Fruit fly (Drosophila melanogaster) whole organism, embryonic: ENCODE data around the gene yellow-f.
A peak's percentile ranks its signal among the peaks of the same experiment; 100 is the strongest.

Source experiments
- Abd-B ChIP-seq: fragments of 200-800 bp; sonication (Bioruptor generic); optimal IDR thresholded peaks from 2 replicates; lab custom pipeline; 2018; ENCODE audit warnings: missing biosample characterization, mild to moderate bottlenecking, missing genetic modification characterization, moderate library complexity
- CG10209 ChIP-seq: fragments of 200-800 bp; sonication (Bioruptor generic); optimal IDR thresholded peaks from 3 replicates; lab custom pipeline; 2017; ENCODE audit warnings: missing biosample characterization, mild to moderate bottlenecking, missing genetic modification characterization, missing genetic modification reagents
- CG10462 ChIP-seq: fragments of 200-800 bp; sonication (Bioruptor generic); optimal IDR thresholded peaks from 2 replicates; lab custom pipeline; 2016; ENCODE audit warnings: missing biosample characterization, missing genetic modification characterization
- CG10543 ChIP-seq: fragments of 200-800 bp; sonication (Bioruptor generic); optimal IDR thresholded peaks from 3 replicates; lab custom pipeline; 2017; ENCODE audit warnings: missing biosample characterization, mild to moderate bottlenecking, missing genetic modification characterization, moderate library complexity
- CG10565 ChIP-seq: fragments of 200-800 bp; sonication (Bioruptor generic); optimal IDR thresholded peaks from 3 replicates; lab custom pipeline; 2016; ENCODE audit warnings: missing biosample characterization, mild to moderate bottlenecking, missing genetic modification characterization
- CG10654 ChIP-seq: fragments of 200-800 bp; sonication (Bioruptor generic); optimal IDR thresholded peaks from 2 replicates; lab custom pipeline; 2016; ENCODE audit warnings: missing biosample characterization, missing genetic modification characterization
- CG11456 ChIP-seq: fragments of 200-800 bp; sonication (Bioruptor generic); IDR thresholded peaks from 3 replicates; pipeline ENCODE4 v1.3.6; 2022; ENCODE audit warnings: missing biosample characterization, missing genetic modification characterization
- CG11696 ChIP-seq: fragments of 200-800 bp; sonication (Bioruptor generic); IDR thresholded peaks from 2 replicates; pipeline ENCODE4 v1.3.6; 2022; ENCODE audit warnings: missing biosample characterization, missing genetic modification characterization
- CG12299 ChIP-seq: fragments of 200-800 bp; sonication (Bioruptor generic); optimal IDR thresholded peaks from 2 replicates; lab custom pipeline; 2018; ENCODE audit warnings: missing biosample characterization, mild to moderate bottlenecking, missing genetic modification characterization
- CG12769 ChIP-seq: fragments of 200-800 bp; sonication (Bioruptor generic); optimal IDR thresholded peaks from 2 replicates; lab custom pipeline; 2019; ENCODE audit warnings: missing biosample characterization, mild to moderate bottlenecking, missing genetic modification characterization, moderate library complexity
- CG15696 ChIP-seq: fragments of 200-800 bp; sonication (Bioruptor generic); optimal IDR thresholded peaks from 2 replicates; lab custom pipeline; 2019; ENCODE audit warnings: missing biosample characterization, mild to moderate bottlenecking, missing genetic modification characterization, moderate library complexity
- CG1602 ChIP-seq: fragments of 200-800 bp; sonication (Bioruptor generic); optimal IDR thresholded peaks from 3 replicates; lab custom pipeline; 2016; ENCODE audit warnings: missing biosample characterization, missing genetic modification characterization
- CG1647 ChIP-seq: fragments of 200-800 bp; sonication (Bioruptor generic); optimal IDR thresholded peaks from 3 replicates; lab custom pipeline; 2016; ENCODE audit warnings: missing biosample characterization, missing genetic modification characterization
- CG16815 ChIP-seq: fragments of 200-800 bp; sonication (Bioruptor generic); optimal IDR thresholded peaks from 3 replicates; lab custom pipeline; 2017; ENCODE audit warnings: missing biosample characterization, mild to moderate bottlenecking, missing genetic modification characterization
- CG2116 ChIP-seq: fragments of 200-800 bp; sonication (Bioruptor generic); optimal IDR thresholded peaks from 3 replicates; lab custom pipeline; 2018; ENCODE audit warnings: missing biosample characterization, mild to moderate bottlenecking, missing genetic modification characterization
- CG31224 ChIP-seq: fragments of 200-800 bp; sonication (Bioruptor generic); IDR thresholded peaks from 2 replicates; pipeline ENCODE4 v1.3.6; 2022; ENCODE audit warnings: missing biosample characterization, missing genetic modification characterization
- CG31441 ChIP-seq: fragments of 200-800 bp; sonication (Bioruptor generic); IDR thresholded peaks from 2 replicates; pipeline ENCODE4 v1.3.6; 2022; ENCODE audit warnings: missing biosample characterization, missing genetic modification characterization
- CG32772 ChIP-seq: fragments of 200-800 bp; sonication (Bioruptor generic); IDR thresholded peaks from 2 replicates; pipeline ENCODE4 v1.3.6; 2022; ENCODE audit warnings: missing biosample characterization, missing genetic modification characterization
- CG3847 ChIP-seq: fragments of 200-800 bp; sonication (Bioruptor generic); IDR thresholded peaks from 2 replicates; pipeline ENCODE4 v1.3.6; 2022; ENCODE audit warnings: missing biosample characterization, missing genetic modification characterization
- CG4328 ChIP-seq: fragments of 200-800 bp; sonication (Bioruptor generic); optimal IDR thresholded peaks from 3 replicates; lab custom pipeline; 2017; ENCODE audit warnings: missing biosample characterization, missing genetic modification reagents, missing genetic modification characterization
- CG4360 ChIP-seq: fragments of 200-800 bp; sonication (Bioruptor generic); IDR thresholded peaks from 2 replicates; pipeline ENCODE4 v1.3.6; 2022; ENCODE audit warnings: missing biosample characterization, missing genetic modification characterization
- CG8359 ChIP-seq: fragments of 200-800 bp; sonication (Bioruptor generic); optimal IDR thresholded peaks from 2 replicates; lab custom pipeline; 2017; ENCODE audit warnings: missing biosample characterization, mild to moderate bottlenecking, missing genetic modification characterization, borderline replicate concordance
- CG8388 ChIP-seq: fragments of 200-800 bp; sonication (Bioruptor generic); optimal IDR thresholded peaks from 2 replicates; lab custom pipeline; 2019; ENCODE audit warnings: missing biosample characterization, mild to moderate bottlenecking, missing genetic modification characterization, moderate library complexity
- CoRest ChIP-seq: fragments of 200-800 bp; sonication (Bioruptor generic); optimal IDR thresholded peaks from 3 replicates; lab custom pipeline; 2018; ENCODE audit warnings: missing biosample characterization, mild to moderate bottlenecking, missing genetic modification characterization, moderate library complexity
- D19B ChIP-seq: fragments of 200-800 bp; sonication (Bioruptor generic); optimal IDR thresholded peaks from 2 replicates; lab custom pipeline; 2017; ENCODE audit warnings: missing biosample characterization, mild to moderate bottlenecking, missing genetic modification characterization
- HLH54F ChIP-seq: fragments of 200-800 bp; sonication (Bioruptor generic); optimal IDR thresholded peaks from 3 replicates; lab custom pipeline; 2016; ENCODE audit warnings: missing biosample characterization, missing genetic modification characterization
- HmgD ChIP-seq: fragments of 200-800 bp; sonication (Bioruptor generic); optimal IDR thresholded peaks from 3 replicates; lab custom pipeline; 2016; ENCODE audit warnings: missing biosample characterization, missing genetic modification characterization
- MTF-1 ChIP-seq: fragments of 200-800 bp; sonication (Bioruptor generic); optimal IDR thresholded peaks from 2 replicates; lab custom pipeline; 2018; ENCODE audit warnings: missing biosample characterization, mild to moderate bottlenecking, missing genetic modification characterization, borderline replicate concordance
- Ssrp ChIP-seq: fragments of 200-800 bp; sonication (Bioruptor generic); optimal IDR thresholded peaks from 2 replicates; lab custom pipeline; 2018; ENCODE audit warnings: missing biosample characterization, mild to moderate bottlenecking, missing genetic modification characterization, moderate library complexity
- Stat92E ChIP-seq, 3 experiments: fragments of >200 bp in 2 of 3; fragments of 200-800 bp in 1 of 3; sonication (Bioruptor generic) in 1 of 3; optimal IDR thresholded peaks; 2 replicates each; lab custom pipeline; 2017 to 2019; ENCODE audit warnings: missing biosample characterization in 3 of 3, missing genetic modification characterization in 3 of 3, mild to moderate bottlenecking in 1 of 3, moderate library complexity in 1 of 3
- Usf ChIP-seq: fragments of 200-800 bp; sonication (Bioruptor generic); optimal IDR thresholded peaks from 2 replicates; lab custom pipeline; 2017; ENCODE audit warnings: missing genotype, missing biosample characterization, missing genetic modification characterization
- btn ChIP-seq: fragments of 200-800 bp; sonication (Bioruptor generic); optimal IDR thresholded peaks from 2 replicates; lab custom pipeline; 2016; ENCODE audit warnings: missing biosample characterization, missing genetic modification characterization
- cas ChIP-seq: fragments of 200-800 bp; sonication (Bioruptor generic); IDR thresholded peaks from 2 replicates; pipeline ENCODE4 v1.3.6; 2022; ENCODE audit warnings: missing biosample characterization, missing genetic modification characterization
- ci ChIP-seq: fragments of 200-800 bp; sonication (Bioruptor generic); IDR thresholded peaks from 3 replicates; pipeline ENCODE4 v1.3.6; 2022; ENCODE audit warnings: missing biosample characterization, missing genetic modification characterization
- corto ChIP-seq: fragments of 200-800 bp; sonication (Bioruptor generic); optimal IDR thresholded peaks from 2 replicates; lab custom pipeline; 2016; ENCODE audit warnings: missing biosample characterization, mild to moderate bottlenecking, missing genetic modification characterization, moderate library complexity
- danr ChIP-seq: fragments of 200-800 bp; sonication (Bioruptor generic); IDR thresholded peaks from 2 replicates; pipeline ENCODE4 v1.3.6; 2022; ENCODE audit warnings: missing biosample characterization, missing genetic modification characterization
- disco-r ChIP-seq: fragments of 200-800 bp; sonication (Bioruptor generic); optimal IDR thresholded peaks from 2 replicates; lab custom pipeline; 2016; ENCODE audit warnings: missing biosample characterization, missing genetic modification characterization
- dmrt99B ChIP-seq: fragments of 200-800 bp; sonication (Bioruptor generic); optimal IDR thresholded peaks from 2 replicates; lab custom pipeline; 2018; ENCODE audit warnings: missing biosample characterization, mild to moderate bottlenecking, missing genetic modification characterization, moderate library complexity
- emc ChIP-seq: fragments of 200-800 bp; sonication (Bioruptor generic); optimal IDR thresholded peaks from 2 replicates; lab custom pipeline; 2016; ENCODE audit warnings: missing biosample characterization, missing genetic modification characterization
- ems ChIP-seq: fragments of 200-800 bp; sonication (Bioruptor generic); optimal IDR thresholded peaks from 3 replicates; lab custom pipeline; 2016; ENCODE audit warnings: missing biosample characterization, missing genetic modification characterization
- ewg ChIP-seq: fragments of 200-800 bp; sonication (Bioruptor generic); optimal IDR thresholded peaks from 3 replicates; lab custom pipeline; 2017; ENCODE audit warnings: mild to moderate bottlenecking, missing biosample characterization, missing genetic modification reagents, missing genetic modification characterization
- fru ChIP-seq: fragments of >200 bp; optimal IDR thresholded peaks from 2 replicates; lab custom pipeline; 2017
- ftz-f1 ChIP-seq: fragments of 200-800 bp; sonication (Bioruptor generic); optimal IDR thresholded peaks from 2 replicates; lab custom pipeline; 2016; ENCODE audit warnings: missing biosample characterization, missing genetic modification characterization
- hb ChIP-seq: fragments of 200-800 bp; sonication (Bioruptor generic); IDR thresholded peaks from 3 replicates; pipeline ENCODE4 v1.3.6; 2022; ENCODE audit warnings: missing biosample characterization, missing genetic modification characterization; ENCODE audit not compliant: partially characterized antibody
- pros ChIP-seq: fragments of 200-800 bp; sonication (Bioruptor generic); optimal IDR thresholded peaks from 3 replicates; lab custom pipeline; 2019; ENCODE audit warnings: missing biosample characterization, mild to moderate bottlenecking, missing genetic modification characterization, moderate library complexity
- repo ChIP-seq: fragments of 200-800 bp; sonication (Bioruptor generic); optimal IDR thresholded peaks from 2 replicates; lab custom pipeline; 2016; ENCODE audit warnings: missing biosample characterization, missing genetic modification characterization
- run ChIP-seq: fragments of 200-800 bp; sonication (Bioruptor generic); optimal IDR thresholded peaks from 3 replicates; lab custom pipeline; 2018; ENCODE audit warnings: missing biosample characterization, mild to moderate bottlenecking, missing genetic modification characterization
- sima ChIP-seq: fragments of 200-800 bp; sonication (Bioruptor generic); optimal IDR thresholded peaks from 2 replicates; lab custom pipeline; 2016; ENCODE audit warnings: missing biosample characterization, missing genetic modification characterization
- unc-4 ChIP-seq: fragments of 200-800 bp; sonication (Bioruptor generic); IDR thresholded peaks from 2 replicates; pipeline ENCODE4 v1.3.6; 2022; ENCODE audit warnings: missing biosample characterization, missing genetic modification characterization; ENCODE audit not compliant: partially characterized antibody

The yellow-f gene

DNA sequence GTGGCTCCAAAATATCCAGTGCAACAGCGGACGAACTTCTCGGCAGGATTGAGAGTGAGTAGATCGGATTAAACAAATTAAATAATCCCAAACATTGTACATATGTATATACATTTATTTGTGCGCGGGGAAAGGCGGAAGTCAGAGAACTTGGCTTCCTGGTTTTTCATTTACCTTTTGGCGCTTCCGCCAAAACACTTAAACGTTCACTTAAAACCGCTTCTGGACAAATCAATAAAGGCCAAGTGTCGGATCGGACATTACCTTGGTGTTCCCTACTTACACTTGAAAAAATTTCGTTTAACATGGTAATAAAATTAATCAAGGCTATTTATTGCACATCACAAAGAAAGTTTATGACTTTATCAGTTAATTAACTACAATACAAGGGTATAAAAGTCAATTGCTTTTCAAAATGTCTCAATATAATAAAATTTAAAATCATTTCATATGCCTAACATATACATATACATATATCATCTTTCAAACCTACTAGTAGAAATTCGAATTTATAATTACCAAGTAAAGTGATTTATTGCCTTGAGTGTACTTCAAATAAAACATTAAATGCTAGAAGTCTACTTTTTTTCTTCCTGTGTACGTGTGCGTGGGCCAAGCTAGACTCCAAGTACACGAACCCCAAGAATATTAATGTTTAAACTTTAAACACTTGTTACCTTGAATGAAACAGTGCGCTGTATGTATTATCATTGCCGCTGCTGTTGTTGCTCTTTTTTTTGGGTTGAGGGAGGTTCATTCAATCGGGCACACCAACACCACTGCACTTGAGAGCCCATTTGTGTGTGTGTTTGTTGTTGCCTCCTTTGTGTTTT, 11.5 kb downstream of the yellow-f start (continued):
- peak; percentile 43 for TF ChIP-seq ewg (GFP tag; lab: Kevin White, UChicago)
- peak; percentile 91 for TF ChIP-seq CG11696 (GFP tag; lab: Robert Waterston, UW)
- no peak for TF ChIP-seq btn (GFP tag; lab: Kevin White, UChicago)
- TF ChIP-seq CG10565 (GFP tag; lab: Kevin White, UChicago): no peak
- TF ChIP-seq CG12299 (tag; lab: Kevin White, UChicago): peak; percentile 46
- peak; percentile 19 for TF ChIP-seq CG10462 (GFP tag; lab: Kevin White, UChicago)
- no peak for TF ChIP-seq fru
- TF ChIP-seq Abd-B: peak; percentile 52
- TF ChIP-seq CG4360 (GFP tag; lab: Robert Waterston, UW): peak; percentile 67
- TF ChIP-seq corto: no peak
- TF ChIP-seq CG10654: peak; percentile 58
- peak; percentile 19 for TF ChIP-seq D19B
- TF ChIP-seq dmrt99B (tag; lab: Kevin White, UChicago): peak; percentile 78
- TF ChIP-seq cas (GFP tag; lab: Robert Waterston, UW): no peak
- no peak for TF ChIP-seq unc-4 (GFP tag; lab: Robert Waterston, UW)
- TF ChIP-seq CG16815 (GFP tag; lab: Kevin White, UChicago): peak; percentile 34
- no peak for TF ChIP-seq CG10543 (GFP tag; lab: Kevin White, UChicago)
- TF ChIP-seq ems (GFP tag; lab: Kevin White, UChicago): peak; percentile 41
- TF ChIP-seq ci (GFP tag; lab: Robert Waterston, UW): peak; percentile 39; the same call in 1 of the 3 replicates
- peak; percentile 50 for TF ChIP-seq Ssrp
- TF ChIP-seq Usf (GFP tag; lab: Kevin White, UChicago): peak; percentile 17
- no peak for TF ChIP-seq Stat92E (GFP tag; optimal IDR thresholded peaks at IDR 0.05; lab: Kevin White, UChicago)
- TF ChIP-seq danr (GFP tag; lab: Robert Waterston, UW): peak; percentile 54
- TF ChIP-seq hb (GFP tag; lab: Robert Waterston, UW): no peak
- no peak for TF ChIP-seq CG2116 (GFP tag; lab: Kevin White, UChicago)
- peak; percentile 11 for TF ChIP-seq CG1647
- no peak for TF ChIP-seq emc (GFP tag; lab: Kevin White, UChicago)
- no peak for TF ChIP-seq CG11456 (GFP tag; lab: Robert Waterston, UW)
- TF ChIP-seq CG12769 (tag; lab: Kevin White, UChicago): no peak
- TF ChIP-seq CG8359 (GFP tag; lab: Kevin White, UChicago): no peak
- no peak for TF ChIP-seq CG3847 (GFP tag; lab: Robert Waterston, UW)
- peak; percentile 13 for TF ChIP-seq repo (GFP tag; lab: Kevin White, UChicago)
- no peak for TF ChIP-seq HmgD
- peak; percentile 4 for TF ChIP-seq HLH54F (GFP tag; lab: Kevin White, UChicago)
- peak; percentile 83 for TF ChIP-seq CoRest (tag; lab: Kevin White, UChicago)
- TF ChIP-seq CG1602: peak; percentile 46
- peak; percentile 44; the same call in 1 of the 2 replicates for TF ChIP-seq CG32772 (GFP tag; lab: Robert Waterston, UW)
- peak; percentile 60 for TF ChIP-seq CG15696 (tag; lab: Kevin White, UChicago)
- no peak for TF ChIP-seq sima (GFP tag; lab: Kevin White, UChicago)
- TF ChIP-seq CG31224 (GFP tag; lab: Robert Waterston, UW): no peak
- no peak for TF ChIP-seq ftz-f1
- no peak for TF ChIP-seq MTF-1 (GFP tag; lab: Kevin White, UChicago)
- peak; percentile 10 for TF ChIP-seq disco-r (GFP tag; lab: Kevin White, UChicago)
- TF ChIP-seq pros: no peak
- TF ChIP-seq run (tag; lab: Kevin White, UChicago): no peak
- TF ChIP-seq CG4328 (GFP tag; lab: Kevin White, UChicago): no peak
- no peak; the same call in 1 of the 2 replicates for TF ChIP-seq CG31441
- peak; percentile 38 for TF ChIP-seq CG10209 (GFP tag; lab: Kevin White, UChicago)
- peak; percentile 61 for TF ChIP-seq CG8388
